Fruit fly (Drosophila melanogaster): ENCODE data around the gene CG5276.

dm6 chr3R:11460502-11461358 is 29.2 kb downstream of the CG5276 start, which contains the start of gene PGRP-LB:
- no peak for TF ChIP-seq h (optimal IDR thresholded peaks at IDR 0.05)
- no peak for TF ChIP-seq insv (optimal IDR thresholded peaks at IDR 0.05)
- no peak for TF ChIP-seq Myc (optimal IDR thresholded peaks at IDR 0.05)
- TF ChIP-seq ttk (optimal IDR thresholded peaks at IDR 0.05), result no peak

All from Kc167 (cell line).